Fruit fly (Drosophila melanogaster): ENCODE results near the gene Pect.

Gene Pect

dm6 chr2L:13157903-13158302, 45.7 kb upstream of the Pect start (continued):
- TF ChIP-seq Antp (GFP tag; optimal IDR thresholded peaks at IDR 0.05) (no peak), tin (GFP tag; optimal IDR thresholded peaks at IDR 0.05) (no peak), Pdp1 (GFP tag; optimal IDR thresholded peaks at IDR 0.05) (no peak), CG12744 (GFP tag; optimal IDR thresholded peaks at IDR 0.05) (no peak), slbo (GFP tag; IDR thresholded peaks at IDR 0.05) (no peak), nau (GFP tag; optimal IDR thresholded peaks at IDR 0.05) (peak; percentile 34), Elba2 (GFP tag; optimal IDR thresholded peaks at IDR 0.05) (peak; percentile 15), CG1603 (tag; optimal IDR thresholded peaks at IDR 0.05) (no peak), tll (GFP tag; optimal IDR thresholded peaks at IDR 0.05) (no peak), Bdp1 (GFP tag; optimal IDR thresholded peaks at IDR 0.05) (no peak), tap (tag; optimal IDR thresholded peaks at IDR 0.05) (no peak), CG14710 (tag; optimal IDR thresholded peaks at IDR 0.05) (no peak), CG8281 (tag; optimal IDR thresholded peaks at IDR 0.05) (no peak)

dm6 chr2L:13158510-13158909, 45.1 kb upstream of the Pect start, which contains the start of gene Pk34A:
Pk34A (plus strand) TSS chr2L:13158810.
- TF ChIP-seq phol (tag; optimal IDR thresholded peaks at IDR 0.05) (no peak), Elba2 (GFP tag; optimal IDR thresholded peaks at IDR 0.05) (no peak), tgo (GFP tag; IDR thresholded peaks at IDR 0.05) (no peak), slp2 (GFP tag; optimal IDR thresholded peaks at IDR 0.05) (no peak)

dm6 chr2L:13160227-13160626, 43.3 kb upstream of the Pect start, which contains the start of gene kmg:
kmg (plus strand) TSS chr2L:13160527.
- TF ChIP-seq hth (optimal IDR thresholded peaks at IDR 0.05) (no peak), TFAM (GFP tag; optimal IDR thresholded peaks at IDR 0.05) (no peak), CG14014 (GFP tag; IDR thresholded peaks at IDR 0.05) (no peak), CG15514 (GFP tag; optimal IDR thresholded peaks at IDR 0.05) (peak; percentile 46)

- peak; percentile 45 for TF ChIP-seq CG15514 (GFP tag; optimal IDR thresholded peaks at IDR 0.05)
- peak; percentile 24 for TF ChIP-seq CG6683 (GFP tag; optimal IDR thresholded peaks at IDR 0.05)
- TF ChIP-seq abd-A (tag; optimal IDR thresholded peaks at IDR 0.05) = no peak
- TF ChIP-seq CG4404 (GFP tag; IDR thresholded peaks at IDR 0.05) = peak; percentile 86
- peak; percentile 88 for TF ChIP-seq CG8924 (tag; optimal IDR thresholded peaks at IDR 0.05)
- peak; percentile 78 for TF ChIP-seq sisA (GFP tag; IDR thresholded peaks at IDR 0.05)
- peak; percentile 78 for TF ChIP-seq CG15601 (tag; optimal IDR thresholded peaks at IDR 0.05)
- peak; percentile 63; the same call in 1 of the 2 replicates for TF ChIP-seq HLH3B (GFP tag; IDR thresholded peaks at IDR 0.05)
- TF ChIP-seq jumu (GFP tag; optimal IDR thresholded peaks at IDR 0.05) = peak; percentile 22
- no peak for TF ChIP-seq TFAM (GFP tag; optimal IDR thresholded peaks at IDR 0.05)
- TF ChIP-seq trem (tag; optimal IDR thresholded peaks at IDR 0.05) = peak; percentile 61
- TF ChIP-seq Hey (tag; optimal IDR thresholded peaks at IDR 0.05) = no peak
- TF ChIP-seq Spps (tag; optimal IDR thresholded peaks at IDR 0.05) = peak; percentile 58
- peak; percentile 81 for TF ChIP-seq NfI (GFP tag; optimal IDR thresholded peaks at IDR 0.05)
- no peak for TF ChIP-seq br (optimal IDR thresholded peaks at IDR 0.05)
- TF ChIP-seq emc (GFP tag; optimal IDR thresholded peaks at IDR 0.05) = no peak
- no peak for TF ChIP-seq CG8478 (optimal IDR thresholded peaks at IDR 0.05)
- peak; percentile 84 for TF ChIP-seq CG3847 (GFP tag; IDR thresholded peaks at IDR 0.05)
- TF ChIP-seq ATbp (GFP tag; optimal IDR thresholded peaks at IDR 0.05) = peak; percentile 62
- TF ChIP-seq CG17385 (GFP tag; optimal IDR thresholded peaks at IDR 0.05) = peak; percentile 77
- peak; percentile 75 for TF ChIP-seq Atf6 (GFP tag; IDR thresholded peaks at IDR 0.05)
- TF ChIP-seq h (optimal IDR thresholded peaks at IDR 0.05) = no peak
- TF ChIP-seq CG2120 (GFP tag; optimal IDR thresholded peaks at IDR 0.05) = peak; percentile 85
- TF ChIP-seq CG31224 (GFP tag; IDR thresholded peaks at IDR 0.05) = peak; percentile 79
- TF ChIP-seq CG11723 (GFP tag; optimal IDR thresholded peaks at IDR 0.05) = peak; percentile 66
- no peak for TF ChIP-seq Vsx1 (GFP tag; optimal IDR thresholded peaks at IDR 0.05)
- TF ChIP-seq CG10979 (tag; optimal IDR thresholded peaks at IDR 0.05) = peak; percentile 87
- no peak for TF ChIP-seq unc-4 (GFP tag; IDR thresholded peaks at IDR 0.05; ENCODE audit: partially characterized antibody)
Measured at dm6 chr2L:13164994-13165801, 38.4 kb upstream of the Pect start, which contains the start of gene Sirt1. Sirt1 (plus strand) TSS chr2L:13165564.

Data from whole organism, embryonic.